Worm (Caenorhabditis elegans): Measurements from ENCODE around the gene clc-17.

- TF ChIP-seq F49E8.2 (tag; optimal IDR thresholded peaks at IDR 0.05; ENCODE audit: insufficient read depth): no peak
- no peak for TF ChIP-seq die-1 (tag; optimal IDR thresholded peaks at IDR 0.05)
- no peak for TF ChIP-seq nfyb-1 (GFP tag; IDR thresholded peaks at IDR 0.05)
- no peak for TF ChIP-seq nhr-90 (tag; optimal IDR thresholded peaks at IDR 0.05)
- no peak for TF ChIP-seq pha-4 (tag; optimal IDR thresholded peaks at IDR 0.05)
- TF ChIP-seq Y53F4B.3 (GFP tag; IDR thresholded peaks at IDR 0.05): no peak
- TF ChIP-seq T26A5.8 (tag; optimal IDR thresholded peaks at IDR 0.05): no peak
- TF ChIP-seq ztf-3 (GFP tag; optimal IDR thresholded peaks at IDR 0.05): no peak
- TF ChIP-seq akir-1 (GFP tag; optimal IDR thresholded peaks at IDR 0.05): no peak
- no peak for TF ChIP-seq ets-4 (GFP tag; optimal IDR thresholded peaks at IDR 0.05)
Measured at ce11 chrX:11125520-11125919, 18.3 kb downstream of the clc-17 start, which contains the start of gene alr-1.
